Worm (Caenorhabditis elegans) whole organism, mixed stage, embryonic: ENCODE data around the gene T05H10.4.

Source experiments
- M03D4.4 ChIP-seq: sonication (generic microtip); optimal IDR thresholded peaks from 2 replicates; lab custom pipeline; 2017; ENCODE audit warnings: mild to moderate bottlenecking, missing genetic modification characterization, missing compliant biosample characterization
- bed-3 ChIP-seq: fragments of 200-800 bp; sonication (Bioruptor generic); optimal IDR thresholded peaks from 3 replicates; lab custom pipeline; 2018; ENCODE audit warnings: mild to moderate bottlenecking, missing genetic modification characterization, moderate library complexity, missing compliant biosample characterization
- blmp-1 ChIP-seq: fragments of 150-350 bp; optimal IDR thresholded peaks from 2 replicates; lab custom pipeline; 2014; ENCODE audit warnings: missing biosample characterization, missing genetic modification characterization
- ceh-39 ChIP-seq: fragments of 150-350 bp; optimal IDR thresholded peaks from 2 replicates; lab custom pipeline; 2014; ENCODE audit warnings: missing biosample characterization, missing genetic modification characterization
- ceh-83 ChIP-seq: fragments of 200-800 bp; sonication (Bioruptor generic); optimal IDR thresholded peaks from 2 replicates; lab custom pipeline; 2018; ENCODE audit warnings: mild to moderate bottlenecking, missing genetic modification characterization, missing compliant biosample characterization
- drap-1 ChIP-seq: fragments of 200-800 bp; sonication (Bioruptor generic); optimal IDR thresholded peaks from 3 replicates; lab custom pipeline; 2018; ENCODE audit warnings: mild to moderate bottlenecking, missing genetic modification characterization, missing compliant biosample characterization
- elt-3 ChIP-seq: fragments of 150-350 bp; optimal IDR thresholded peaks from 2 replicates; lab custom pipeline; 2014; ENCODE audit warnings: missing biosample characterization, missing genetic modification characterization
- flh-1 ChIP-seq: fragments of 200-800 bp; sonication (Bioruptor generic); optimal IDR thresholded peaks from 2 replicates; lab custom pipeline; 2018; ENCODE audit warnings: mild to moderate bottlenecking, missing genetic modification characterization, moderate library complexity, missing compliant biosample characterization
- ham-2 ChIP-seq: fragments of 200-800 bp; sonication (Bioruptor generic); optimal IDR thresholded peaks from 2 replicates; lab custom pipeline; 2018; ENCODE audit warnings: mild to moderate bottlenecking, missing genetic modification characterization, missing compliant biosample characterization
- hlh-1 ChIP-seq: fragments of 150-350 bp; optimal IDR thresholded peaks from 2 replicates; lab custom pipeline; 2014; ENCODE audit warnings: missing biosample characterization, missing genetic modification reagents, missing genetic modification characterization
- lin-13 ChIP-seq: fragments of 150-350 bp; optimal IDR thresholded peaks from 2 replicates; lab custom pipeline; 2014; ENCODE audit warnings: missing biosample characterization, missing genetic modification characterization
- lin-32 ChIP-seq: fragments of 200-800 bp; sonication (Bioruptor generic); optimal IDR thresholded peaks from 2 replicates; lab custom pipeline; 2018; ENCODE audit warnings: mild to moderate bottlenecking, missing genetic modification characterization, missing compliant biosample characterization
- lsy-2 ChIP-seq: fragments of 150-350 bp; optimal IDR thresholded peaks from 2 replicates; lab custom pipeline; 2014; ENCODE audit warnings: missing biosample characterization, missing genetic modification characterization
- mab-5 ChIP-seq: fragments of 150-350 bp; optimal IDR thresholded peaks from 2 replicates; lab custom pipeline; 2014; ENCODE audit warnings: missing biosample characterization, missing genetic modification characterization
- mep-1 ChIP-seq: fragments of 150-350 bp; optimal IDR thresholded peaks from 2 replicates; lab custom pipeline; 2017; ENCODE audit warnings: missing biosample characterization, missing genetic modification reagents, missing genetic modification characterization, inconsistent platforms
- nhr-12 ChIP-seq: fragments of 150-350 bp; optimal IDR thresholded peaks from 2 replicates; lab custom pipeline; 2014; ENCODE audit warnings: missing biosample characterization, missing genetic modification characterization
- nhr-237 ChIP-seq: fragments of 150-350 bp; optimal IDR thresholded peaks from 2 replicates; lab custom pipeline; 2014; ENCODE audit warnings: missing biosample characterization, missing genetic modification characterization
- nhr-28 ChIP-seq: fragments of 150-350 bp; optimal IDR thresholded peaks from 2 replicates; lab custom pipeline; 2014; ENCODE audit warnings: missing biosample characterization, missing genetic modification characterization
- nhr-76 ChIP-seq: sonication (generic microtip); optimal IDR thresholded peaks from 2 replicates; lab custom pipeline; 2017; ENCODE audit warnings: missing biosample characterization, missing genetic modification characterization
- pha-4 ChIP-seq: fragments of 150-350 bp; optimal IDR thresholded peaks from 2 replicates; lab custom pipeline; 2018; ENCODE audit warnings: missing biosample characterization, missing genetic modification reagents, missing genetic modification characterization
- sem-2 ChIP-seq: fragments of 200-800 bp; sonication (Bioruptor generic); optimal IDR thresholded peaks from 2 replicates; lab custom pipeline; 2018; ENCODE audit warnings: mild to moderate bottlenecking, missing genetic modification characterization, missing compliant biosample characterization
- snpc-4 ChIP-seq: fragments of 150-350 bp; optimal IDR thresholded peaks from 2 replicates; lab custom pipeline; 2014; ENCODE audit warnings: missing biosample characterization, missing genetic modification characterization
- sptf-1 ChIP-seq: sonication (generic microtip); optimal IDR thresholded peaks from 2 replicates; lab custom pipeline; 2017; ENCODE audit warnings: mild to moderate bottlenecking, missing genetic modification characterization, moderate library complexity, missing compliant biosample characterization
- tbx-8 ChIP-seq: fragments of 200-800 bp; sonication (Bioruptor generic); optimal IDR thresholded peaks from 2 replicates; lab custom pipeline; 2018; ENCODE audit warnings: mild to moderate bottlenecking, missing genetic modification characterization, moderate library complexity, missing compliant biosample characterization
- unc-120 ChIP-seq: sonication (generic microtip); optimal IDR thresholded peaks from 2 replicates; lab custom pipeline; 2017; ENCODE audit warnings: missing genetic modification characterization, missing compliant biosample characterization; ENCODE audit not compliant: poor library complexity, severe bottlenecking
- unc-39 ChIP-seq: fragments of 150-350 bp; optimal IDR thresholded peaks from 2 replicates; lab custom pipeline; 2014; ENCODE audit warnings: missing biosample characterization, missing genetic modification characterization
- unc-62 ChIP-seq: fragments of 150-350 bp; optimal IDR thresholded peaks from 2 replicates; lab custom pipeline; 2014; ENCODE audit warnings: missing biosample characterization, missing genetic modification reagents, missing genetic modification characterization
- zip-8 ChIP-seq: fragments of 150-350 bp; optimal IDR thresholded peaks from 2 replicates; lab custom pipeline; 2014; ENCODE audit warnings: missing biosample characterization, missing genetic modification characterization
- ztf-11 ChIP-seq: fragments of 150-350 bp; optimal IDR thresholded peaks from 2 replicates; lab custom pipeline; 2014; ENCODE audit warnings: missing biosample characterization, missing genetic modification characterization

T05H10.4 gene

DNA sequence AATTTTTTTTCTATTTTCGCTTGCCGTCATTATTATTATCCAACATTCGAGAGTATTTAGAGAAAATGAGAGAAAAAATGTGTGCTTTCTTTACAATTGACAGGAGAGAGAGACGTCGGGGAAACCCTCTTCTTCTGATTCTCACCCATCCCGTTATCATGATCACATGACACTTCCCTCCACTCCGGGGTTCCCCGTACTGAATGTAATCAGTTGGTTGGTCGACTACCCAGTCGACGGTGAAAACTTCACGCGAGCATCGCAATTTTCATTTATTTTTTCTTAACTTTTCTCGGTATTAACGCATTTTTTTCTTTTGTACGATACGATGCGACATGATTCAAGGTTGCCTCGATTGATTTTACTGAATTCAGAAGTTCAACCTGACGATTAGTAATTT, 36.8 kb upstream of the T05H10.4 start:
- TF ChIP-seq lin-32 (GFP tag; lab: Kevin White, UChicago) (no peak), unc-120 (tag; lab: Kevin White, UChicago) (no peak), nhr-12 (no peak), M03D4.4 (no peak), lsy-2 (tag; lab: Kevin White, UChicago) (no peak), elt-3 (tag; lab: Kevin White, UChicago) (no peak), mab-5 (tag; lab: Kevin White, UChicago) (no peak), ztf-11 (tag; lab: Kevin White, UChicago) (no peak), sptf-1 (tag; lab: Kevin White, UChicago) (no peak), lin-13 (tag; lab: Kevin White, UChicago) (no peak), nhr-237 (tag; lab: Kevin White, UChicago) (no peak), mep-1 (no peak), bed-3 (GFP tag; lab: Kevin White, UChicago) (no peak)

DNA sequence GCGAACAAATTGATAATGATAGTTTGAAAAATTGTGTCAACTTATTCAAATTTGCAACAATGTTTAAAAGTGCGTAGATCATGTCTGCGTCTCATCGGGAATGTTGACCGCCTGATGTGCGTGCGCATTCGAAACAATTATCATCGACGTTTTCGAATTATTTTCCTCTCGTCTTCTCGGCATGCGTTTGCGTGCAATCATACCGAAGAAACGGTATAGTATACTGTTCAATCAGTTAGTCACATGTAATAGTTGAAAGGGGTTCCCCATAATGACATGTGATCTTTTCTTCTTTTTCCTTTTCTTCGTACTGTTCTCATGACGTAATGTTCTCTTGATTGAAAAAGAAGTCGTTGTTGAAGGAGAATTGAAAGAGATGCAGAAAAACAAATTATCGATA, 36.2 kb upstream of the T05H10.4 start:
- TF ChIP-seq lsy-2 (tag; lab: Kevin White, UChicago) (no peak), zip-8 (tag; lab: Kevin White, UChicago) (peak; percentile 2)

DNA sequence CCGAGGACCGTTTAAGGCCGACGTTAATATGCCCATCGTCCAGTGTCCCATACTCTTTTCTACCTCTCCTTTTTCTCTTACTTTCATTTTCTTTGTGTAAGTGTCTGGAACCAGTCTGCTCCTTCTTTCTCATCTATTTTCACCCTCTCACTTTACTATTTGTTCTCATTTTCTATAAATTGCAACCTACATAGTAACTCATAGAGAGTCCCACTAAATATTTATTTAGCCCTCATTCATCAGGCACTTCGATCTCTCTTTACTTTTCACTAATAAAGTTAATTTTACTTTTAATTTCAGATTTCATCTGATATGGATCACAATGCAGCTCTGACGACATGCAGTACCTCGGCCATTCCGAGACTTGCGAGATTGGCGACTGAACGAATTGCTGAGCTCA, 35.6 kb upstream of the T05H10.4 start, which contains the start of gene zyg-11:
zyg-11 (plus strand) TSS at position 301 of the 400 bp plus-strand sequence.
- TF ChIP-seq hlh-1 (no peak), nhr-237 (tag; lab: Kevin White, UChicago) (no peak), mep-1 (no peak), nhr-76 (no peak), unc-120 (tag; lab: Kevin White, UChicago) (no peak), tbx-8 (GFP tag; lab: Kevin White, UChicago) (no peak), lin-13 (tag; lab: Kevin White, UChicago) (no peak)
- TF ChIP-seq, all 35 proteins: peak for 0

DNA sequence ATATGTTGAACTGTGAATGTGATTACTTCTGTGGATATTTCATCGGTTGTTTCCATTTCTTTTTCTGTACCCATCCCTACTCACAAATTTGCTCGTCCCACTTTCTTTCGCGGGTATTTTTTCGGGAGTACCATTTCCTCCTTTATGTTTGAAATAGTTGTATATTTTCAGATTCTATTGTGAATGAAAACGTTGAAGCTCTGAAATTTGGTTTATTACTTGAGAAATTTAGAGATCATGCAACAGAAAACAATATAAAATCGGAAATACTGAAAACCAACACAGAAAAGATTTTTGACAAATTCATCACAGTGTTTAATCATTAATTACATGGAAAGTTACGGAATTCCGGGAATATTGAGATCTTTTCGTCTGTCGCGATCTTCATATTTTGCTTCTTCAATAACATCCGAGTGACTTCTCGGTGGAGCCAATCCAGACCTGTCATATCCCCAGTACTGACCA, 32.3 kb upstream of the T05H10.4 start:
- TF ChIP-seq M03D4.4: no peak
- no peak for TF ChIP-seq blmp-1 (tag; lab: Kevin White, UChicago)
- no peak for TF ChIP-seq nhr-76
- no peak for TF ChIP-seq bed-3 (GFP tag; lab: Kevin White, UChicago)
- no peak for TF ChIP-seq pha-4
- no peak for TF ChIP-seq flh-1 (GFP tag; lab: Kevin White, UChicago)
- TF ChIP-seq drap-1 (GFP tag; lab: Kevin White, UChicago): no peak
- TF ChIP-seq lsy-2 (tag; lab: Kevin White, UChicago): no peak
- TF ChIP-seq elt-3 (tag; lab: Kevin White, UChicago): no peak
- TF ChIP-seq nhr-12: no peak
- TF ChIP-seq unc-120 (tag; lab: Kevin White, UChicago): no peak
- no peak for TF ChIP-seq mep-1
- TF ChIP-seq sptf-1 (tag; lab: Kevin White, UChicago): no peak
- no peak for TF ChIP-seq ceh-39 (tag; lab: Kevin White, UChicago)
- no peak for TF ChIP-seq tbx-8 (GFP tag; lab: Kevin White, UChicago)
- no peak for TF ChIP-seq snpc-4
- TF ChIP-seq lin-32 (GFP tag; lab: Kevin White, UChicago): no peak
- TF ChIP-seq nhr-28 (tag; lab: Kevin White, UChicago): no peak
- no peak for TF ChIP-seq ceh-83

DNA sequence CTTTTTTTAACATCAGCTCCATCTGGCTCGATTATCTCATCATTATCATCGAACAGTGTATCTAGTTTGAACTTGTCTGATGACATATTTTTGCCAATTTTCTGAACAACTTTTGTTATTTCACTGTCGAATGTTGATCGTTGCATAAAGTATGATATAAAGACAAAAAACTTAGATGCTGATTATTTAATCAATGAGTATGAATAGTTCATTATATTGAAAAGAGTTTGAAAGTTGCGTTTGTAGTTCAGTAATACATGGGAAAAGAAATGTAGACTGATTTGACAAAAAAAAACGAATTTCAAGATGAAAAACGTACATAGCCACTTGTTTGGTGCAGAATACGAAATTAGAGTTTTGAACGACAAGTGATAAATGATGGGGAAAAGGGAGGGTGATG, 30.5 kb upstream of the T05H10.4 start, which contains the start of gene hda-2:
hda-2 (minus strand) TSS at position 101 of the 400 bp plus-strand sequence.
- TF ChIP-seq nhr-237 (tag; lab: Kevin White, UChicago): no peak
- TF ChIP-seq sem-2 (GFP tag; lab: Kevin White, UChicago): no peak
- TF ChIP-seq mep-1: no peak
- no peak for TF ChIP-seq unc-39 (tag; lab: Kevin White, UChicago)
- no peak for TF ChIP-seq elt-3 (tag; lab: Kevin White, UChicago)
- no peak for TF ChIP-seq mab-5 (tag; lab: Kevin White, UChicago)
- TF ChIP-seq ceh-39 (tag; lab: Kevin White, UChicago): no peak
- no peak for TF ChIP-seq ham-2 (GFP tag; lab: Kevin White, UChicago)
- TF ChIP-seq nhr-76: no peak
- no peak for TF ChIP-seq unc-62 (GFP tag; lab: Kevin White, UChicago)
- no peak for TF ChIP-seq ztf-11 (tag; lab: Kevin White, UChicago)
- TF ChIP-seq blmp-1 (tag; lab: Kevin White, UChicago): no peak
- TF ChIP-seq nhr-12: no peak
- TF ChIP-seq unc-120 (tag; lab: Kevin White, UChicago): no peak
- TF ChIP-seq bed-3 (GFP tag; lab: Kevin White, UChicago): no peak
